Worm (Caenorhabditis elegans) whole organism, late embryonic: ENCODE results near the gene nspf-3.
"Not testable (repeated sequence)": the region's sequence is repeated elsewhere in the genome, so short reads cannot be mapped to it uniquely, and the experiment has no call there.

ENCODE experiments used
- elt-2 ChIP-seq: sonication (generic microtip); optimal IDR thresholded peaks from 2 replicates; lab custom pipeline; 2016; ENCODE audit warnings: missing genetic modification reagents, missing genetic modification characterization, missing compliant biosample characterization
- nhr-232 ChIP-seq: sonication (generic microtip); optimal IDR thresholded peaks from 2 replicates; lab custom pipeline; 2016; ENCODE audit warnings: missing genetic modification characterization, missing compliant biosample characterization
- pha-4 ChIP-seq: fragments of 150-350 bp; optimal IDR thresholded peaks from 2 replicates; lab custom pipeline; 2018; ENCODE audit warnings: missing biosample characterization, missing genetic modification reagents, missing genetic modification characterization
- pros-1 ChIP-seq: fragments of 150-350 bp; optimal IDR thresholded peaks from 2 replicates; lab custom pipeline; 2014; ENCODE audit warnings: missing biosample characterization, missing genetic modification reagents, missing genetic modification characterization

DNA sequence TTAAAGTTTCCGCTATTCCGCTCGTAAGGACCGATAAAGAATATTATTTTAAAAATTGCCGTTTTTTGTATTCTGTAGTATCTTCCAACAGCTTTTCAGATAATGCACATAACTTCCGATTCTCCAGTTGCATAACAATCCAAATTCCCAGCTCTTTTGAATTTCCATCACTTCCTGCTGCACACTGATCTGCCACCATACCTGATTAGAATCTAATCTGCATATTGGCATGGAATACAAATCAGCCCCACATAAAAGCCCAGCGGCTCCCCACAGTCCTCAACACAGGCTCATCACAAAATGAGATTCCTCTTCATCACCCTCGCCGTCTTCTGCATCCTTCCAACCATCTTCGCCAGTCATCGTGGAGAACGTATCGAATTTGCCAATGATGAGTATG, 1.4 kb downstream of the nspf-3 start, which contains the start of gene nspf-2:
- not testable (repeated sequence) for TF ChIP-seq pha-4 (tag; lab: Kevin White, UChicago); elt-2 (tag; lab: Kevin White, UChicago); nhr-232 (tag; lab: Kevin White, UChicago); pros-1
